Fruit fly (Drosophila melanogaster): ENCODE data around the gene fu.

fu gene

DNA sequence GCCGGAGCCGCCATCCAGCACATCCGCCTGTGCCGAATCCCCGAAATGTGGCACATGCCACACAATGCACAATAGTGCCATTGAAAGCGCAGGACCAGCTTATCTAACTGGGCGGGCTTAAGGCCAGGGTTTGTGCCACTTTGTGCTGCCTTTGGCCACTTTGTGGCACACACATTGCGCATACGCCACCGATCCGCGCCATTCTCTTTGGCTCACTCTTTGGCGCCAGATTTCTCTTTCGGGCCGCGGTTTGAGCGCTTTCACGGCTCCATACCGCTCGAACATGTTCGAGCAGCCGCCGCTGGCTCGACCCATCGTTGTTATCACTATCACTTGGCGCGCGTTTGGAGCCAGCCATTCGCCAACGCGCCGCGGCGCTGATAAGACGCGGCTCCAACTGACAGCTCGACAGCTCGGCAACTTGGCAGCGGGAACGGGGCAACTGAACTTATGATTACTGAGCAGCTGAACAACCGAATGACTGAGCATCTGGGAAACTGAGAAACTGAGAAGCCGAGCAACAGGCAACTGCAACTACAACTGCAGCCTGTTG lies 8.2 kb downstream of the fu start:
- TF ChIP-seq CG12768 (GFP tag; optimal IDR thresholded peaks at IDR 0.05): no peak
- TF ChIP-seq CG7045 (GFP tag; optimal IDR thresholded peaks at IDR 0.05): no peak
- no peak for TF ChIP-seq ovo (GFP tag; optimal IDR thresholded peaks at IDR 0.05)
- TF ChIP-seq Crg-1 (GFP tag; optimal IDR thresholded peaks at IDR 0.05): no peak
- TF ChIP-seq cic (GFP tag; optimal IDR thresholded peaks at IDR 0.05): no peak
- TF ChIP-seq CG11617 (GFP tag; optimal IDR thresholded peaks at IDR 0.05): no peak
- TF ChIP-seq bab1 (GFP tag; optimal IDR thresholded peaks at IDR 0.05): no peak
- no peak for TF ChIP-seq CG5204 (GFP tag; optimal IDR thresholded peaks at IDR 0.05)

DNA sequence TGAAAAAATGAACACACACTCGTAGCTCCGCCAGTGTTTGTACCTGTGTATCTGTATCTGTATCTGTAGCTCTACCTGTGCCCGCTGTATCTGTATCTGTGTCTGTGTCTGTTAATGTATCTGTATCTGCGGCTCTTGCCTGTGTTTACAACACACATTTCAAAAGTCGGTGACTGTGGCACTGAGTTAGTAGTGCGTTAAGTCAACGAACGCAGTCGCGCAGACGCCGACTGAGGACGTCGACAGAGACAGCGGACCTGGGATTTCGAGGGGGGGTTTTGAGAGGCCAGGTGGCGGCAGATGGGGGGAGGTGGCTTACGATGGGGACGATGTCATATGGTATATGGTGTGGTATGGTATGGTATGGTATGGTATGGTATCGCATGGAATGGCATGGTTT lies 10.7 kb downstream of the fu start:
- TF ChIP-seq ovo (GFP tag; optimal IDR thresholded peaks at IDR 0.05) (no peak), CG12768 (GFP tag; optimal IDR thresholded peaks at IDR 0.05) (no peak), kay (GFP tag; ENCODE audit: borderline replicate concordance) (no peak)

DNA sequence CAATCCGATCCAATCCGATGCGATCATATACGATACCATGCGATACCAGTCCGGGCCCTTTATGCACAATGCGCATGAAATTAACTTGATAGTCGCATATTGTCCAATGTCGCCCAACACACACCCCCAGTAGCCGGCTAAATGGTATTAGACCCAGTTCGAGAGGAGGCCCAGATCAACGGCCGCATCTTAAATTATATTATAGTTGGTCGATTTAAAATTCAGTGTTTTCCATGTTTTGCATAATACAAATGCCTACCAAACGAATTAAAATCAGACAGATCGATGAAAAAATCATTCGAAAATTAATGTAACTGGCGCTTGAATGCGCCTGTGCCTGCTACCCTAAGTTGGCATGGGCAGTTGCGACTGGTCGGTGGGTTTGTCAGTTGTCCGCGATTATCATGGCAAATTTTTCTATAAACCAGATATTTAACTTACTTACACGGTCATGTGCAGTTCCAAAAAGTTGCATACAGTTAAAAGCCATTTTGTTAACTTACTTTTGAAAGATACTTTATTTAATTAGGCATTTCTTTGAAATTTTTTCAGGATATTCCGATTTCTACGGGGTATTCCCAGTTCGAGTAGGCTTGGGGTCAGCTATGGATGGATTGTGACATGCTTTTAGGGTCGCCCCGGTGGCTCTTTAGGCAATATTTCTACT lies 12.4 kb downstream of the fu start:
- TF ChIP-seq Crg-1 (GFP tag; optimal IDR thresholded peaks at IDR 0.05) (no peak), CG12768 (GFP tag; optimal IDR thresholded peaks at IDR 0.05) (no peak), CG7045 (GFP tag; optimal IDR thresholded peaks at IDR 0.05) (no peak), cnc (optimal IDR thresholded peaks at IDR 0.05) (no peak), cic (GFP tag; optimal IDR thresholded peaks at IDR 0.05) (no peak), Clk (GFP tag; optimal IDR thresholded peaks at IDR 0.05) (no peak), CG11617 (GFP tag; optimal IDR thresholded peaks at IDR 0.05) (no peak), CG7101 (tag; optimal IDR thresholded peaks at IDR 0.05) (no peak)

DNA sequence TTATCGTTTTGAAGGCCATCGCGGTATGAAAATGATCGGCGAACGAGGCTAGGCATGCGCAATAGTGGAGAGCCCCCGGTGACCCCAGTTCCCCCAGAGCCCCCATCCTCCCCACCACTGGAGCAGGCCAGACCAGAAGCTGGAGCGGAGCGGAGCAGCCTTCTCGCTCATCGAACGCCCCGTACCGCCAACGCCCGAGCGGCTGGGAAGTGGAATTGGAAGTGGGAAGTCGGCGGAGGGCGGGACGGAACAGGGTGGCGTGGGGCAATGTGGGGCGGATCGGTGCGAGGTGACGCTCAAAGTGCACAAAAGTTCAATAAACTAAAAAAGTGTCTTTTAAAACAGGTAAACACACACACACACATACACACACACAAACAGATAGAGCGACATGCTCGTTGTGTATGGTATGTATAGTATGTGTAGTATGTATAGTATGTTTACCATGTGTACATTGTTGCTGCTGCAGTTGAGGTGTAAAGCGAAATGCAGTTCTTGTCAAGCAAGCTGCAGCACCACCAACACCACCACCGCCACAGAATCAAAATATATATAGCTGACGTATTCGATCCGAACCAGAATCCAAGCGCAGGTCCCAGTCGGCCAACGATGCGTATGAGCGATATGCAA lies 14.1 kb downstream of the fu start:
- no peak for TF ChIP-seq CG33017 (tag; optimal IDR thresholded peaks at IDR 0.05)
- no peak for TF ChIP-seq tj (GFP tag; optimal IDR thresholded peaks at IDR 0.05)
- TF ChIP-seq kay (GFP tag; ENCODE audit: borderline replicate concordance): no peak

DNA sequence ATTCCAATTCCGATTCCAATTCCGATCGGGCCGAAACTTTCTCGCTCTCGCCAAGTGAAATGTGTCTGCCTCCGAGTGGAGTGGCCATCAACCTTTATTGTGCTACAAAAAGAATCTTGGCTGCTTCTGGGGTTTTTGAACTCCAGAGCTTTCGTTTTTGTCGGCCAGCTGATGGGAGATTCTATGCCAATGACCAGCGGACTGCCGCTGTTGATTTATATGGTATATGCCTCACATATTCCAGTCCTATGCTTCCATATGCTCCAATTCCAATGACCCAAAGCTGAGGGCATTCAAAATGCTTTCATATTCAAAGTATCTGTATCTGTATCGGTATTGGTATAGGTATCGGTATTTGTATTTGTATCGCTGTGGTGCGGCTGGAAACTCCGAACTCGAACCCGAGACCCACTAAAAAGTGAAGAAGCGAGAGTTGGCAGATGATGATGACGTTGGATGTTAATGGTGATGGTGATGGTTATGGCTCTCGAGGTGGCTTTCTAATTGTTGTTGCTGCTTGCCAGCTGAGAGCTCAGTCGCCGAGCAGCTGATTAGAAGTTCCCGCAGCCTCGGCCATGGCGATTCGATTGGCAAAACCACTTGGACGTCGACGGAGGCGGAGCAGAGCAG lies 15.5 kb downstream of the fu start:
- no peak for TF ChIP-seq CG7045 (GFP tag; optimal IDR thresholded peaks at IDR 0.05)
- no peak for TF ChIP-seq CG33017 (tag; optimal IDR thresholded peaks at IDR 0.05)
- no peak for TF ChIP-seq CG1620 (GFP tag; optimal IDR thresholded peaks at IDR 0.05)
- no peak for TF ChIP-seq CG11617 (GFP tag; optimal IDR thresholded peaks at IDR 0.05)
- TF ChIP-seq Mnt (GFP tag; optimal IDR thresholded peaks at IDR 0.05): no peak
- TF ChIP-seq toe (GFP tag; optimal IDR thresholded peaks at IDR 0.05): no peak
- no peak for TF ChIP-seq cnc (optimal IDR thresholded peaks at IDR 0.05)
- TF ChIP-seq Hr96 (GFP tag; optimal IDR thresholded peaks at IDR 0.05): no peak
- no peak for TF ChIP-seq bab1 (GFP tag; optimal IDR thresholded peaks at IDR 0.05)
- TF ChIP-seq CG7101 (tag; optimal IDR thresholded peaks at IDR 0.05): no peak
- TF ChIP-seq CG12768 (GFP tag; optimal IDR thresholded peaks at IDR 0.05): no peak
- no peak for TF ChIP-seq CG14711 (tag; optimal IDR thresholded peaks at IDR 0.05)
- no peak for TF ChIP-seq cic (GFP tag; optimal IDR thresholded peaks at IDR 0.05)
- no peak for TF ChIP-seq Clk (GFP tag; optimal IDR thresholded peaks at IDR 0.05)
- no peak for TF ChIP-seq tj (GFP tag; optimal IDR thresholded peaks at IDR 0.05)
- TF ChIP-seq Crg-1 (GFP tag; optimal IDR thresholded peaks at IDR 0.05): no peak
- no peak for TF ChIP-seq ovo (GFP tag; optimal IDR thresholded peaks at IDR 0.05)
- TF ChIP-seq pad (GFP tag; optimal IDR thresholded peaks at IDR 0.05): no peak
- TF ChIP-seq kay (GFP tag; ENCODE audit: borderline replicate concordance): no peak

DNA sequence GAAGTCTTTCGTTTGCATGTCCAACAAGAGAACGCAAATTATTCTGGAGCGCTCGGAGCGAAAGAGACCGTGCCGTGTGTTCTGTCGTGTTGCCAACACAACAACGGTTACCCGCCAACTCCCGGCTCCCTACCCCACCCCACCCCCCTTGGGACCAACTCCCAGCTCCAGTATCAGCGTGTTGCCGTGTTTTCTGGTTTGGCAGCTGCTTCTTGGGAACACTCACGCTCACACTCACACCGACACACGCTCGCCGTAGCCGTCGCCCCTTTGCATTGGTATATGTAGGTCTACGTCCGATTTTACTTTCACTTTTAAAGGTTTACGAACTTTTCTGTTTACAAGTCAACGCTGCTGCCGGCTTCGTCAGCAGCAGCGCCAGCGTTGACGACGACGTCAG lies 17.7 kb downstream of the fu start:
- no peak for TF ChIP-seq Crg-1 (GFP tag; optimal IDR thresholded peaks at IDR 0.05)
- no peak for TF ChIP-seq CG12768 (GFP tag; optimal IDR thresholded peaks at IDR 0.05)
- no peak for TF ChIP-seq Clk (GFP tag; optimal IDR thresholded peaks at IDR 0.05)
- no peak for TF ChIP-seq CG7101 (tag; optimal IDR thresholded peaks at IDR 0.05)
- no peak for TF ChIP-seq CG7045 (GFP tag; optimal IDR thresholded peaks at IDR 0.05)

DNA sequence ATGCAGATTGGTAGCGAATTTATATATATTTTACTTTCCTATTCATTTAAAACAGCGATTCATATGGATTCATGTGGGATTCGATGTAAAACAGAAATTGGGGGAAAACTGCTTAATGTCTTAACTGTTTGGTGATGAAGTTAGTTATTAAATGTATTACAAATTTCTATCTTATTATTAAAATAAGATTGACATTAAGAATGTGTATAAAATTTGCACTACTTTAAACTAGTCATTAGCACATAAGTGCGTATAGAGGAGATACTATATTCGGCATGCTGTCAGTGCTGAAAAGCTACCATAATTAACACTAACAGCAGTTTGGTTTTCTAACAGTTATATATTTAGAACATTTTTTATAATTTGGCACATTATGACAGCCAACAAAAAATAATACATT lies 18.1 kb downstream of the fu start:
- TF ChIP-seq Clk (GFP tag; optimal IDR thresholded peaks at IDR 0.05) (no peak), Mnt (GFP tag; optimal IDR thresholded peaks at IDR 0.05) (no peak), CG12768 (GFP tag; optimal IDR thresholded peaks at IDR 0.05) (no peak), Crg-1 (GFP tag; optimal IDR thresholded peaks at IDR 0.05) (no peak), tj (GFP tag; optimal IDR thresholded peaks at IDR 0.05) (no peak), CG7045 (GFP tag; optimal IDR thresholded peaks at IDR 0.05) (no peak), bab1 (GFP tag; optimal IDR thresholded peaks at IDR 0.05) (no peak), CG14711 (tag; optimal IDR thresholded peaks at IDR 0.05) (no peak), CG33017 (tag; optimal IDR thresholded peaks at IDR 0.05) (no peak), cic (GFP tag; optimal IDR thresholded peaks at IDR 0.05) (no peak), CG5204 (GFP tag; optimal IDR thresholded peaks at IDR 0.05) (no peak), cnc (optimal IDR thresholded peaks at IDR 0.05) (no peak), kay (GFP tag; ENCODE audit: borderline replicate concordance) (no peak), toe (GFP tag; optimal IDR thresholded peaks at IDR 0.05) (no peak), CG1620 (GFP tag; optimal IDR thresholded peaks at IDR 0.05) (no peak), ovo (GFP tag; optimal IDR thresholded peaks at IDR 0.05) (no peak), pad (GFP tag; optimal IDR thresholded peaks at IDR 0.05) (no peak)

All from whole organism, adult.